Worm (Caenorhabditis elegans): ENCODE measurements around the gene fbxb-119.

Gene fbxb-119

DNA sequence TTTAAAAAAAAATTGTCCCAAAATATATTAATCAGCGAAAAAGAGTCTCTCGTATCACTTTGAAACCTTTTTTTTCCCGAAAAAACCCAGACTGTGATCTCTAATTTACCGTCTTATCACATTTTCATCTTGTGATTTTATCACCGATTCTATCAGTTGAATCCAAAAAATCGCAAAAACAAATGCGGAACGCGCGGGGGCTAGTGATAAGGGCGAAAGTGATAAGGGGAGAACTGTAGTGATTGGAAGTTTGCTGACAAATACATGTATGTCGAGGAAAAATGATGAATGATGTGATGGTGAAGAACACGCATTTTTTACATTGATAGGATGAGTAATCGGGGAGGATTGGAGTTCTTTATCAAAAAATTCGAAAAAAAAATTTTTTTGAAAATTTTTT lies 27.7 kb downstream of the fbxb-119 start (continued):
- TF ChIP-seq C17E4.6 (GFP tag; IDR thresholded peaks at IDR 0.05) (no peak), ztf-28 (GFP tag; IDR thresholded peaks at IDR 0.05) (no peak), chd-7 (tag; optimal IDR thresholded peaks at IDR 0.05) (peak; percentile 55), ztf-22 (GFP tag; optimal IDR thresholded peaks at IDR 0.05) (peak; percentile 96), attf-5 (GFP tag; optimal IDR thresholded peaks at IDR 0.05) (no peak), egl-18 (GFP tag; IDR thresholded peaks at IDR 0.05) (no peak), aptf-2 (GFP tag; conservative IDR thresholded peaks at IDR 0.05) (no peak), F23B12.7 (tag; optimal IDR thresholded peaks at IDR 0.05; ENCODE audit: insufficient read depth) (no peak)

DNA sequence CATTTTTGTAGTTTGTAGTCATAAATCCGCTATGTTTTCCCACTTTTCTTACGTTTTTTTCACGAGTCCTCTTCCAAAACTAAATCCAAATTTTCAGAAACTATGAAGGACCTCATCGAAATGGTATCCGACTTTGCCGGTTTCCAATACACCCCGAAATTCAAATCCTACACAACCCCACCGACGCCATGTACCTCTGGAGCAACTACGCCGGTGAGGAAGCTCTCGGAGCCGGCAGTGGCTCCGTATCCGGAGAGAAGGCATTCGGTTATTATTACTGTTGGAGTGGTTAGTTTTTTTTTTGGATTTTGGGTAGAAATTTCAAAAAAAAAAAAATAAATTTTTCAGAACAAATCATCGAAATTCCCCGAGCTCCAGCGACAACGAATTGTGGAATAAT lies 31.6 kb downstream of the fbxb-119 start, which contains the start of gene C08E8.3:
C08E8.3 (plus strand) TSS at position 84 of the 400 bp plus-strand sequence.
- TF ChIP-seq nfyb-1 (GFP tag; IDR thresholded peaks at IDR 0.05) (0 out of 2 replicates have a peak, but pooled peaks have one; percentile 10), unc-62 (GFP tag; optimal IDR thresholded peaks at IDR 0.05) (no peak)

DNA sequence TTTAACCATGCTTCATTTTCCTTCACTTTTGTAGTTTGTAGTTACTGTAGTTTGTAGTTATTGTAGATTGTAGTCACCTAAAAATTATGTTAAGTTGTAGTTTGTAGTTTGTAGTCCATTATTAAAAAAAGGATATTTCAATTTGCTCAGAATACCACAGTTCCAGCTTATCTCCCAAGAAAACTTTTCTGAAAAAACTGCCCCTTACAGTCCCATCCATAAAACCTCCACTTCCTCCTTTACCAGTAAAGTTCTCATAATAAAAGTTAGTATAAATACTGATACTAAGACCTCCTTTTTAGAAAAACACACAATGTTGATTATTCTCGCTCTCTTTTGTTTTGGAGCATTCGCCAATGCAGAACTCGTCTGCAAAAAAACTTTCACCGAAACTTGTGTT lies 32.3 kb downstream of the fbxb-119 start, which contains the start of gene C08E8.11:
C08E8.11 (plus strand) TSS at position 301 of the 400 bp plus-strand sequence.
- TF ChIP-seq somi-1 (GFP tag; optimal IDR thresholded peaks at IDR 0.05) (no peak), C17E4.6 (GFP tag; IDR thresholded peaks at IDR 0.05) (no peak), C06A6.2 (GFP tag; conservative IDR thresholded peaks at IDR 0.05) (no peak), unc-62 (GFP tag; optimal IDR thresholded peaks at IDR 0.05) (no peak), rec-8 (tag; optimal IDR thresholded peaks at IDR 0.05) (no peak), ztf-3 (GFP tag; optimal IDR thresholded peaks at IDR 0.05) (no peak), ztf-25 (GFP tag; IDR thresholded peaks at IDR 0.05) (no peak), repo-1 (tag; optimal IDR thresholded peaks at IDR 0.05) (no peak), ceh-58 (GFP tag; IDR thresholded peaks at IDR 0.05) (no peak), ztf-28 (GFP tag; IDR thresholded peaks at IDR 0.05) (no peak), T26A5.8 (tag; optimal IDR thresholded peaks at IDR 0.05) (no peak), pbrm-1 (GFP tag; IDR thresholded peaks at IDR 0.05) (no peak), F49E8.2 (tag; optimal IDR thresholded peaks at IDR 0.05; ENCODE audit: insufficient read depth) (no peak), sptf-2 (GFP tag; optimal IDR thresholded peaks at IDR 0.05) (no peak)

DNA sequence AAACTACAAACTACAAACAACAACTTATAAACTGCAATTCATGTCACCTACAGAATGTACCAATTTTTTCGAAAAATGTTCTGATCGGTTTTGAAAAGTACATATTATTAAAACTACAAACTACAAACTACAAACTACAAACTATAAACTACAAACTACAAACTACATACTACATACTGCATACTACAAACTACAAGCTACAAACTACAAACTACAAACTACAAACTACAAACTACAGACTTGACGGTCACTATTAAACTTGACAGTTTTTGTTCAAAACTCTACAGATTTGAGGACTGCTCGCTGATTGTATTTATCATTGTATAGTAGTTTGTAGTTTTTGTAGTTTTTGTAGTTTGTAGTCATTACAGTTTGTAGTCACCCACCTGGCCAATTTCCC lies 35.9 kb downstream of the fbxb-119 start:
- TF ChIP-seq lin-40 (tag; optimal IDR thresholded peaks at IDR 0.05) (no peak), ceh-40 (GFP tag; IDR thresholded peaks at IDR 0.05) (no peak)

DNA sequence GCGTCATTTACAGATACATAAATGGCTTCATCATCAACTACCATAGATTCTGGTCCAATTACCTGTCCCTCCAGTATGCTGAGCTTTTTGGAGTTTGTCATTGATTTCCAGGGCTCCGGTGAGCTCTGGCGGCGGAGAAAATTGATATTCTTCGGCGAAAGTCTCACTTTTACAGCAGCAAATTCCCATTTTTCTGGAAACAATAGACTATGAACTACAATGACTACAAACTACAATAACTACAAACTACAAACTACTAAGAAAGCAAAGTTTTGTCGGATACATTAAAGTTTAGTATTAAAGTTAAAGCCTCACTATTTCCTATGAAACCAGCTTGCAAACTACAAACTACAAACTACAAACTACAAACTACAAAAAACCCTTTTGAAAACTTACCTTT lies 37.3 kb downstream of the fbxb-119 start, which contains the start of gene C08E8.2:
C08E8.2 (minus strand) TSS at position 101 of the 400 bp plus-strand sequence.
- TF ChIP-seq bed-2 (GFP tag; IDR thresholded peaks at IDR 0.05): no peak
- no peak for TF ChIP-seq unc-62 (GFP tag; optimal IDR thresholded peaks at IDR 0.05)
- TF ChIP-seq nhr-80 (tag; optimal IDR thresholded peaks at IDR 0.05): no peak
- TF ChIP-seq tbx-9 (tag; optimal IDR thresholded peaks at IDR 0.05; ENCODE audit: borderline replicate concordance): no peak
- no peak for TF ChIP-seq sptf-2 (GFP tag; optimal IDR thresholded peaks at IDR 0.05)
- TF ChIP-seq pha-4 (tag; optimal IDR thresholded peaks at IDR 0.05): no peak
- no peak for TF ChIP-seq nfyb-1 (GFP tag; IDR thresholded peaks at IDR 0.05)
- TF ChIP-seq dpl-1 (GFP tag; optimal IDR thresholded peaks at IDR 0.05): no peak
- no peak for TF ChIP-seq Y67H2A.10 (GFP tag; conservative IDR thresholded peaks at IDR 0.05)
- TF ChIP-seq ceh-58 (GFP tag; IDR thresholded peaks at IDR 0.05): no peak
- no peak for TF ChIP-seq let-526 (GFP tag; IDR thresholded peaks at IDR 0.05)
- TF ChIP-seq ceh-27 (GFP tag; optimal IDR thresholded peaks at IDR 0.05): no peak
- TF ChIP-seq hlh-26 (GFP tag; conservative IDR thresholded peaks at IDR 0.05): no peak
- no peak for TF ChIP-seq hrde-1 (tag; optimal IDR thresholded peaks at IDR 0.05; ENCODE audit: borderline replicate concordance)

Measured in whole organism, young adult.